Fruit fly (Drosophila melanogaster): ENCODE results near the gene Mst57Db.

DNA sequence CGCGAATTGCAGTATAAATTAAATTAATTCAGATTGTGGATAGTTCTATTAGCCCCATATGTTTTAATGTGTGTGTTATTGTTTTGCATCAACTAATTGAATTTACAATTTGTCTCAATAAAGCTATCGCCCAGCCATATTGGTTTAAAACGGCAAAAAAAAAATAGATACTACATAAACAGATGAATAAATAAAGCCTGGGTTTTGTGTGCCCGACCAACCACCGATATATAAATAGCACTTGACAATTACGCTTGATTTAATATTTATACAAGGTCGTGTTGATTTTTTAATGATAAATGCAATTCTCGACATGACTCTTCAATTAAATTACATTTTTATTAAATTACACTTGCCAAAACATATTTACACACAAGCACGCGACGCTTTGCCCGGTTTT lies 39.7 kb upstream of the Mst57Db start:
- no peak for TF ChIP-seq Hr38 (GFP tag; optimal IDR thresholded peaks at IDR 0.05)
- no peak for TF ChIP-seq Hr39 (GFP tag; optimal IDR thresholded peaks at IDR 0.05)
- no peak for TF ChIP-seq CG11294 (GFP tag; IDR thresholded peaks at IDR 0.05)
- no peak for TF ChIP-seq CG6854 (GFP tag; optimal IDR thresholded peaks at IDR 0.05)
- no peak for TF ChIP-seq CG3032 (tag; optimal IDR thresholded peaks at IDR 0.05)

Measured in whole organism, prepupa.